Fruit fly (Drosophila melanogaster): ENCODE data around the gene cDIP.
A peak's percentile ranks its signal among the peaks of the same experiment; 100 is the strongest.

The cDIP gene

dm6 chr3R:21186606-21187393, 25.9 kb upstream of the cDIP start (continued):
- TF ChIP-seq Hmx (GFP tag; optimal IDR thresholded peaks at IDR 0.05) (no peak), Hr3 (GFP tag; optimal IDR thresholded peaks at IDR 0.05) (peak; percentile 3), CG1647 (GFP tag; optimal IDR thresholded peaks at IDR 0.05) (no peak), Oaz (GFP tag; IDR thresholded peaks at IDR 0.05) (no peak), CG7745 (tag; optimal IDR thresholded peaks at IDR 0.05) (no peak), CG3163 (GFP tag; optimal IDR thresholded peaks at IDR 0.05) (no peak), luna (GFP tag; optimal IDR thresholded peaks at IDR 0.05) (no peak), gsb-n (tag; optimal IDR thresholded peaks at IDR 0.05) (no peak), Ssrp (tag; optimal IDR thresholded peaks at IDR 0.05) (peak; percentile 31), ab (GFP tag; optimal IDR thresholded peaks at IDR 0.05) (no peak), ara (GFP tag; IDR thresholded peaks at IDR 0.05) (no peak), CG10431 (GFP tag; optimal IDR thresholded peaks at IDR 0.05) (no peak), Sox100B (GFP tag; optimal IDR thresholded peaks at IDR 0.05) (peak; percentile 59), CG4617 (GFP tag; optimal IDR thresholded peaks at IDR 0.05; ENCODE audit: borderline replicate concordance) (no peak), CG13287 (GFP tag; IDR thresholded peaks at IDR 0.05; ENCODE audit: partially characterized antibody) (no peak), eve (GFP tag; optimal IDR thresholded peaks at IDR 0.05) (peak in 1 of 2 experiments; percentile 55), lbe (GFP tag; optimal IDR thresholded peaks at IDR 0.05) (no peak), Adf1 (GFP tag; IDR thresholded peaks at IDR 0.05) (no peak), CG16863 (GFP tag; optimal IDR thresholded peaks at IDR 0.05) (peak; percentile 28), CG6813 (GFP tag; optimal IDR thresholded peaks at IDR 0.05) (no peak), CG32532 (GFP tag; IDR thresholded peaks at IDR 0.05) (no peak), pb (GFP tag; optimal IDR thresholded peaks at IDR 0.05) (no peak), CG10565 (GFP tag; optimal IDR thresholded peaks at IDR 0.05) (no peak), CG30403 (GFP tag; optimal IDR thresholded peaks at IDR 0.05) (peak; percentile 54), br (optimal IDR thresholded peaks at IDR 0.05) (no peak), Fer1 (GFP tag; optimal IDR thresholded peaks at IDR 0.05) (no peak), D (optimal IDR thresholded peaks at IDR 0.05) (no peak), D (GFP tag; optimal IDR thresholded peaks at IDR 0.05) (peak; percentile 51), pum (GFP tag; optimal IDR thresholded peaks at IDR 0.05) (no peak), amos (GFP tag; IDR thresholded peaks at IDR 0.05; ENCODE audit: partially characterized antibody) (no peak), MTF-1 (GFP tag; optimal IDR thresholded peaks at IDR 0.05; ENCODE audit: borderline replicate concordance) (no peak), tgo (GFP tag; IDR thresholded peaks at IDR 0.05) (peak; percentile 16; the same call in 2 of the 3 replicates), CG13123 (GFP tag; optimal IDR thresholded peaks at IDR 0.05) (no peak), CG8944 (GFP tag; optimal IDR thresholded peaks at IDR 0.05) (no peak), ttk (GFP tag; IDR thresholded peaks at IDR 0.05) (no peak), salm (tag; optimal IDR thresholded peaks at IDR 0.05) (no peak), CG1233 (GFP tag; optimal IDR thresholded peaks at IDR 0.05) (no peak), Elba2 (GFP tag; optimal IDR thresholded peaks at IDR 0.05) (no peak), Sry-δ (GFP tag; optimal IDR thresholded peaks at IDR 0.05) (no peak), CG18599 (GFP tag; optimal IDR thresholded peaks at IDR 0.05) (peak; percentile 29), org-1 (GFP tag; optimal IDR thresholded peaks at IDR 0.05) (no peak), CG11560 (tag; IDR thresholded peaks at IDR 0.05) (no peak), CG5245 (GFP tag; optimal IDR thresholded peaks at IDR 0.05) (peak; percentile 15), CG8924 (tag; optimal IDR thresholded peaks at IDR 0.05) (no peak), MBD-R2 (GFP tag; IDR thresholded peaks at IDR 0.05) (no peak), Xrp1 (GFP tag; IDR thresholded peaks at IDR 0.05) (no peak; the same call in 1 of the 2 replicates), Ets65A (GFP tag) (no peak), CG7372 (GFP tag; IDR thresholded peaks at IDR 0.05) (no peak), CG15269 (tag; optimal IDR thresholded peaks at IDR 0.05) (peak; percentile 27), CG8281 (tag; optimal IDR thresholded peaks at IDR 0.05) (no peak), Camta (GFP tag; optimal IDR thresholded peaks at IDR 0.05) (no peak)

All from whole organism, embryonic.